Worm (Caenorhabditis elegans) whole organism, midembryonic: ENCODE measurements around the gene R11D1.12.

Experiments used
- T22C8.4 ChIP-seq: fragments of 200-800 bp; sonication (Bioruptor generic); IDR thresholded peaks from 2 replicates; pipeline ENCODE4 v1.3.6; 2022; ENCODE audit warnings: missing genetic modification characterization, missing compliant biosample characterization
- cog-1 ChIP-seq: sonication (generic microtip); optimal IDR thresholded peaks from 2 replicates; lab custom pipeline; 2016; ENCODE audit warnings: missing genetic modification characterization, missing compliant biosample characterization
- flt-1 ChIP-seq: fragments of 200-800 bp; sonication (Bioruptor generic); IDR thresholded peaks from 2 replicates; pipeline ENCODE4 v1.3.6; 2022; ENCODE audit warnings: missing genetic modification characterization, missing compliant biosample characterization
- klf-2 ChIP-seq: fragments of 200-800 bp; sonication (Bioruptor generic); conservative IDR thresholded peaks from 2 replicates; pipeline ENCODE4 v1.3.6; 2022; ENCODE audit warnings: missing genetic modification reagents, missing genetic modification characterization, missing compliant biosample characterization
- med-1 ChIP-seq: sonication (generic microtip); optimal IDR thresholded peaks from 2 replicates; lab custom pipeline; 2017; ENCODE audit warnings: missing genetic modification characterization, mild to moderate bottlenecking, missing compliant biosample characterization, antibody characterized with exemption, missing genetic modification reagents; ENCODE audit not compliant: insufficient read depth
- ref-1 ChIP-seq: fragments of 200-800 bp; sonication (Bioruptor generic); conservative IDR thresholded peaks from 2 replicates; pipeline ENCODE4 v1.3.6; 2022; ENCODE audit warnings: missing genetic modification reagents, missing genetic modification characterization, missing compliant biosample characterization
- tab-1 ChIP-seq: fragments of 200-800 bp; sonication (Bioruptor generic); IDR thresholded peaks from 2 replicates; pipeline ENCODE4 v1.3.6; 2022; ENCODE audit warnings: missing genetic modification characterization, missing compliant biosample characterization
- ztf-23 ChIP-seq: fragments of 200-800 bp; sonication (Bioruptor generic); IDR thresholded peaks from 2 replicates; pipeline ENCODE4 v1.3.6; 2022; ENCODE audit warnings: missing genetic modification reagents, missing genetic modification characterization, missing compliant biosample characterization
- ztf-29 ChIP-seq: fragments of 200-800 bp; sonication (Bioruptor generic); IDR thresholded peaks from 2 replicates; pipeline ENCODE4 v1.3.6; 2022; ENCODE audit warnings: missing genetic modification reagents, missing genetic modification characterization, missing compliant biosample characterization

Gene R11D1.12

DNA sequence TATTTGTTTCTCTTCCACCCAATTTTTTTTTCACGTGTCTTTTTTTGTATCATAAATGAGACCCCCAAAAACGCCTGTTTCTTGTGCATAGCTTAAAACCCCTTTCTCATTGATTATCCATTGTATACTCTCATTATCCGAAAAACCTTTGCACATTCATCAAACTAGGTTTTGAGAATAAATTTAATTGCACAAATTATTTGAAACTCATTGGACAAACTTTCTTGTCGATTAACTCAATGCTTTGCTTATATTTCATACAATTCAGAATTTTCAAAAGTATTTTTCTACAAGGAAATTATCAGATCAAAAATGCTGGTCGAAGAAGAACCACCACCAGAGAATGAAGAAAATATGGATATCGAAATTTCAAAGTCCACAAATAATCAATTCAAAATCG lies 21.7 kb downstream of the R11D1.12 start, which contains the start of gene R11D1.1:
Gene R11D1.1 (plus strand): TSS at position 301 of the 400 bp plus-strand sequence.
- TF ChIP-seq T22C8.4 (GFP tag; lab: Robert Waterston, UW), result no peak
- no peak for TF ChIP-seq ztf-23 (GFP tag; lab: Robert Waterston, UW)
- no peak for TF ChIP-seq flt-1 (GFP tag; lab: Robert Waterston, UW)
- TF ChIP-seq ref-1, result no peak
- TF ChIP-seq klf-2 (GFP tag; lab: Robert Waterston, UW), result no peak
- TF ChIP-seq tab-1 (GFP tag; lab: Robert Waterston, UW), result no peak
- TF ChIP-seq cog-1, result no peak
- no peak for TF ChIP-seq med-1
- TF ChIP-seq ztf-29, result no peak

DNA sequence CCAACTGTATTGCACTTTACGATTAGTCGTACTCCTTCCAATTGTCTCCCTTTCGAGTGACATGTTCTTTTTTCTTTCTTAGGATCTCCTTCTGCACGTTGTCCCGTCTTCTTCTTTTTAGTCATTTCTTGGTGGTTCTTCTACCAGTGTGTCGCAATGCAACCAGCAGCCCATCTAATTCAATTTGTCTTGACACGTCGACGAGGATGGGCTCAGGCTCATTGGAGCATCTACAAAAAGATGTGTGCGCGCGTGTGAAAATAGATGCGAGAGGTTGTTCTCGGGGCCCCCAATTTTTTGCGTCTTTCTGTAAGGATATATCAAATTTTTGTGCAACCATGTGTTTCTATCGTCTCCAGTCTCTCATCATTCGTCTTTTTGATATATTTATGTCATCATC lies 24.2 kb downstream of the R11D1.12 start:
- no peak for TF ChIP-seq klf-2 (GFP tag; lab: Robert Waterston, UW)

DNA sequence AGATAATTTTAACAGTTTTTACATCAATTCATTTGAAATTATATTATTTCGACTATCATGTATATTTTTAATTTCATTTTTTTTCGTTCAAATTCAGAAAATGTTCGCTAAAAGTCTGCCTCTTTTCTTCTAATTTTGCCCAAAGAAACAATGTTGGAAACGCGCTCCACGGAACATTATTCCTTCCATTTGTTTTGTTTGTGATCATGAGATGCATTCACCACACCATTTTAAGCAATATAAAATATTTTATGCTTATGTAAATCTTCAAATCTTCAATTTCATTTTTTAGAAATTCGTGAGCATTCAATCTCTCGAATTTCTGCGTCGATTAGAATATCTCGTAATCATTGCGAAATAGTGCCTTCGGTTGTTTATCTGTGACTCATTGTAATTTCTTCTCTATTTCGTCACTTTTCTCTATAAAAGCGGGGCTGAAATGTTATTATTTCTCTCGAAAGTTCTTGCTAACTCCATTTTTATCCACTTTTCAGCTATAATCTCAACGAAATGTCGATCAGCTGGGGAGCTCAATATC lies 28.4 kb downstream of the R11D1.12 start, which contains the start of gene istr-1:
Gene istr-1 (plus strand): TSS at position 495 of the 538 bp plus-strand sequence.
- TF ChIP-seq ztf-23 (GFP tag; lab: Robert Waterston, UW) (no peak), klf-2 (GFP tag; lab: Robert Waterston, UW) (no peak), ztf-29 (no peak), cog-1 (no peak), T22C8.4 (GFP tag; lab: Robert Waterston, UW) (no peak), tab-1 (GFP tag; lab: Robert Waterston, UW) (no peak), ref-1 (no peak), med-1 (no peak), flt-1 (GFP tag; lab: Robert Waterston, UW) (no peak)

DNA sequence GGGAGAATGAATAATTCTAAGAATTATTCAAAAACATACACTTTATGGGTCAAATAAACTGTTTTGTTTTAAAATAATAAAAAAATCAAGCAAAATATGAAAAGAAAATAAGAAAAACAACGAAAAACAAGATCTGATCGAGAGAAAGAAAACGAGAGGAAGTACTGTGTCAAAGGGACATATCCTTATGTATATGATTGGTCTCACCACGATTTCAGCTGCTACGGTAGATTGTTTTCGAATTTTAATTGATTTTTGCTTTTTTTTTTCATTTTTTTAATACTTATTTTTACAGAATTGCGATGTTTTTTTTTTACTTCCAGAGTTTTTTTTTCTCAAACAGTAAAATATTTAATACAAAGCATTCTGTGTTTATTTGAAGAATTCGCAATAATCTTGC lies 29.0 kb downstream of the R11D1.12 start:
- TF ChIP-seq ref-1, result no peak
- no peak for TF ChIP-seq T22C8.4 (GFP tag; lab: Robert Waterston, UW)
- no peak for TF ChIP-seq klf-2 (GFP tag; lab: Robert Waterston, UW)
- no peak for TF ChIP-seq ztf-23 (GFP tag; lab: Robert Waterston, UW)
- TF ChIP-seq cog-1, result no peak
- TF ChIP-seq ztf-29, result no peak
- no peak for TF ChIP-seq flt-1 (GFP tag; lab: Robert Waterston, UW)
- TF ChIP-seq med-1, result no peak
- no peak for TF ChIP-seq tab-1 (GFP tag; lab: Robert Waterston, UW)

DNA sequence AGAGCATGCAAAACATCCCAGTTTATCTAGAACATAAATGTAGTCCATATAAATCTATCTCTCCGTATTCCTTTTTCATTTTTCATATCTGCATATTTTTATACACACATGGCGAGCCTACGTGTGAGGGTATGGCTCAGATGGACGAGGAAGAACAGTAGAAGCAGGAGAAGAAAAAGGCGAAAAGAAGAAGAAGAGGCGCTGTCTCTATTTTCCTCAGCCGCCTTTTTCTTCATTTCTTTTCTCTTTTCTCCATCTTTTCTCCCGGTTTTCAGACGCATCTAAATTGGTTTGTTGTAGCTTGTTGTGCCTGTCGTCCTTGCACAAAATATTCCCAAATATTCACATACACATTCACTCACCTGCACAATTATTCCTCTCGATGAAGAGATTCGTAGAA lies 29.8 kb downstream of the R11D1.12 start, which contains the start of gene K10C8.4:
Gene K10C8.4 (plus strand): TSS at position 301 of the 400 bp plus-strand sequence.
- no peak for TF ChIP-seq T22C8.4 (GFP tag; lab: Robert Waterston, UW)

DNA sequence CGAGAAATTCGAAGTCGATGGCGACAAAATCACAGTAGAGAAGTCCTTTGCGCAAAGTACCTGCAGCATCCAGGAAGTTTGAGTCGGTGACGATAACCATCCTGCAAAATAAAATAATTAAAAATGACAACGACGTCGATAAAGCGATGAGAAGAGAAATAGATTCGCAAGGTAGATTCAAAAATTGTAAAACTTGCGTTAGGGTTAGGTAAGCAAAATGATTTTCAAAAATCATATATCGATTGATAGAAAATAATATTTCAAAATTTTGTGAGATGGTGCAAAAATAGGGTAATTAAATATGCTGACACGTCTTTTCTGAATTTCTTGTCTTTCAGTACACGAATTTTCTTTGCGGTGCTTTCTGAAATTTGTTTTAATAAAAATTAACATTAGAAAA lies 30.6 kb downstream of the R11D1.12 start, which contains the start of gene parn-1:
Gene parn-1 (minus strand): TSS at position 101 of the 400 bp plus-strand sequence.
- no peak for TF ChIP-seq cog-1
- TF ChIP-seq tab-1 (GFP tag; lab: Robert Waterston, UW), result no peak
- no peak for TF ChIP-seq T22C8.4 (GFP tag; lab: Robert Waterston, UW)
- no peak for TF ChIP-seq flt-1 (GFP tag; lab: Robert Waterston, UW)
- TF ChIP-seq med-1, result no peak
- TF ChIP-seq ztf-23 (GFP tag; lab: Robert Waterston, UW), result no peak
- TF ChIP-seq ref-1, result no peak

DNA sequence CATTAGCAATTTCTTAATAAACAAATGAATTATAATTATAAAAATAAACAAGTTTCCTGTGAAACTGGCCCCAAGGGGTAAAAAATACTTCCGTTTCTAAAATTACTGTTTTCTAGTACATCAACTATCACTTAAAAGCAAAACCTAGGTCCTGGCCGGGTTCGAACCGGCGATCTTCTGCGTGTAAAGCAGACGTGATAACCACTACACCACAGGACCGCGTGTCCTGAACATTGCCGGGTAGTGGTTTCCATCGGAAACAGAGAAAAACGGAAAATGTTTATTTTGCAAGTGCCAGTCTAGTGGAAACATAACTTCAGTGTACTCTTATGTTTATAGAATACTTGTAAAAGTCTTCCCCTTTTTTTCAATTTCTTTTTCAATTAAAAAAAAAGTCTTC lies 42.6 kb downstream of the R11D1.12 start:
- no peak for TF ChIP-seq tab-1 (GFP tag; lab: Robert Waterston, UW)
- no peak for TF ChIP-seq klf-2 (GFP tag; lab: Robert Waterston, UW)
- no peak for TF ChIP-seq ztf-29
- no peak for TF ChIP-seq ref-1
- no peak for TF ChIP-seq med-1
- no peak for TF ChIP-seq ztf-23 (GFP tag; lab: Robert Waterston, UW)
- TF ChIP-seq T22C8.4 (GFP tag; lab: Robert Waterston, UW), result no peak
- no peak for TF ChIP-seq flt-1 (GFP tag; lab: Robert Waterston, UW)
- TF ChIP-seq cog-1, result no peak

DNA sequence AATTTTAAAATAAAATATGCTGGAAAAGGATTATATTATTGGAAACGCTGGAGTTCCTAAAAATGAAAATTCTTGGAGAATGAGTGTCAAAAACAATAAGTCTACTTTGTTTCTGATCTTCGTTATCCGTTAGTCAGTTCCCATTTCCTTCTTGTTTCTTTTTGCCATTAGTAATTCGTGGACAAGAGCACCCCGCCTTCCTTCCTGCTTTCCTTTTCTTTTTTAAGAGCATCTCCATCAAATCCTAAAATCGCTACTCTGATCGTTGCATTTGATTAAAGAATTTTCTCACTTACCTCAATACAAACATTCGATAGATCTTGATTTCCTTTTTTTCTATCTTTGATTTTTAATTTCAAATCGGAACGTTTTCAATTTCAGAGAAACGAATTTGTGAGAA lies 46.0 kb downstream of the R11D1.12 start, which contains the start of gene frpr-15:
Gene frpr-15 (plus strand): TSS at position 301 of the 400 bp plus-strand sequence.
- no peak for TF ChIP-seq med-1
- TF ChIP-seq ztf-23 (GFP tag; lab: Robert Waterston, UW), result no peak
- no peak for TF ChIP-seq ztf-29
- no peak for TF ChIP-seq T22C8.4 (GFP tag; lab: Robert Waterston, UW)
- no peak for TF ChIP-seq ref-1
- no peak for TF ChIP-seq flt-1 (GFP tag; lab: Robert Waterston, UW)
- TF ChIP-seq tab-1 (GFP tag; lab: Robert Waterston, UW), result no peak
- TF ChIP-seq klf-2 (GFP tag; lab: Robert Waterston, UW), result no peak
- no peak for TF ChIP-seq cog-1

DNA sequence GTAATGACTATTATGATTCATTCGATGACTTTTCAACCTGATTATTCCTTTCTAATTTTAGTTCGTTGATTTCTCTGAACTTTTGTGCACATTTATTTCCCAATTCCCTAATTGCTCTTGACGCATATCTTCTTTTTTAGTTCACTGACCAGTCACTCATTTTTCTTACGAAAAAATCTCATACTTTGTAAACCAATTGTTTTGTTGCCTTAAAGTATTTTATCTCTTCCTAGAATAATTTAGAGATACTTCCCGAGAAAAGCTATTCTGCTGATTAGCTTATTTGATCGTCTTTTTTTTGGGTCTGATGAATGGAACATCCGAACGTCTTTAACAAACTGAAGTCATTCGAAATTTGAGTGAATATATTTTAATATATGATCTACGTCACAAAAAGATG lies 46.5 kb downstream of the R11D1.12 start:
- TF ChIP-seq T22C8.4 (GFP tag; lab: Robert Waterston, UW), result no peak
- TF ChIP-seq ztf-29, result no peak
- TF ChIP-seq tab-1 (GFP tag; lab: Robert Waterston, UW), result no peak

DNA sequence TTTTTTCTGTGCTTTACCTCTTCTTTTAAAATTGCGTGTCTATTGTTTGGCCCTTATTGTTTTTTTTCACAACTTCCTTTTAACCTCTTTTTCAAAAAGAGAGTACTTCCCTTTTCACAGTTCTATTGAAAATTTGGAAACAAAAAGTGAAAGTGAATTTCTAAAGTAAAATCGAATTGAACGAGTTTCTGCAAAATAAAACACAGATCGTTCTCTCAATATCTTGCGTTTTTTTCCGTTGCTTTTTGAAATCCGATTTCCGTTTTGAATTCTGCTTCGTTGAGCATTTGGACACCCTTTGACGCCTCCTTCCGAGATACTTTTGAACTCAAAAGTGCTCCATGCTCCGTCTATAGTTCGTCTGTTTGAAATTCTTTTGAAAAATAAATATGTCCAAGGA lies 49.5 kb downstream of the R11D1.12 start:
- no peak for TF ChIP-seq cog-1
- no peak for TF ChIP-seq ref-1
- no peak for TF ChIP-seq med-1
- TF ChIP-seq T22C8.4 (GFP tag; lab: Robert Waterston, UW), result no peak
- TF ChIP-seq klf-2 (GFP tag; lab: Robert Waterston, UW), result no peak
- TF ChIP-seq flt-1 (GFP tag; lab: Robert Waterston, UW), result no peak
- no peak for TF ChIP-seq tab-1 (GFP tag; lab: Robert Waterston, UW)
- no peak for TF ChIP-seq ztf-23 (GFP tag; lab: Robert Waterston, UW)
- TF ChIP-seq ztf-29, result no peak
